Fruit fly (Drosophila melanogaster) whole organism, embryonic: ENCODE measurements around the gene Lcp65Ag1.

Source experiments
- Antp ChIP-seq: fragments of 200-800 bp; sonication (Bioruptor generic); optimal IDR thresholded peaks from 3 replicates; lab custom pipeline; 2016; ENCODE audit warnings: missing biosample characterization, missing genetic modification characterization
- Atf-2 ChIP-seq: fragments of 200-800 bp; sonication (Bioruptor generic); optimal IDR thresholded peaks from 2 replicates; lab custom pipeline; 2016; ENCODE audit warnings: missing biosample characterization, missing genetic modification characterization
- CG10654 ChIP-seq: fragments of 200-800 bp; sonication (Bioruptor generic); optimal IDR thresholded peaks from 2 replicates; lab custom pipeline; 2016; ENCODE audit warnings: missing biosample characterization, missing genetic modification characterization
- CG11456 ChIP-seq: fragments of 200-800 bp; sonication (Bioruptor generic); IDR thresholded peaks from 3 replicates; pipeline ENCODE4 v1.3.6; 2022; ENCODE audit warnings: missing biosample characterization, missing genetic modification characterization
- CG13894 ChIP-seq: fragments of 200-800 bp; sonication (Bioruptor generic); optimal IDR thresholded peaks from 3 replicates; lab custom pipeline; 2018; ENCODE audit warnings: missing biosample characterization, mild to moderate bottlenecking, missing genetic modification characterization, moderate library complexity
- CG17328 ChIP-seq: fragments of 200-800 bp; sonication (Bioruptor generic); IDR thresholded peaks from 2 replicates; pipeline ENCODE4 v1.3.6; 2022; ENCODE audit warnings: missing biosample characterization, missing genetic modification characterization
- CG17612 ChIP-seq: fragments of 200-800 bp; sonication (Bioruptor generic); IDR thresholded peaks from 2 replicates; pipeline ENCODE4 v1.3.6; 2022; ENCODE audit warnings: missing biosample characterization, missing genetic modification characterization
- CG17802 ChIP-seq: fragments of 200-800 bp; sonication (Bioruptor generic); optimal IDR thresholded peaks from 2 replicates; lab custom pipeline; 2018; ENCODE audit warnings: missing biosample characterization, mild to moderate bottlenecking, missing genetic modification characterization, moderate library complexity
- CG18011 ChIP-seq: fragments of 200-800 bp; sonication (Bioruptor generic); optimal IDR thresholded peaks from 2 replicates; lab custom pipeline; 2017; ENCODE audit warnings: missing biosample characterization, missing genetic modification characterization, mild to moderate bottlenecking, moderate library complexity, missing genotype
- CG18599 ChIP-seq: fragments of 200-800 bp; sonication (Bioruptor generic); optimal IDR thresholded peaks from 3 replicates; lab custom pipeline; 2017; ENCODE audit warnings: missing biosample characterization, missing genetic modification characterization, mild to moderate bottlenecking, moderate library complexity, missing genetic modification reagents
- CG18619 ChIP-seq: fragments of 200-800 bp; sonication (Bioruptor generic); optimal IDR thresholded peaks from 3 replicates; lab custom pipeline; 2017; ENCODE audit warnings: missing biosample characterization, mild to moderate bottlenecking, missing genetic modification characterization
- CG2120 ChIP-seq: fragments of 200-800 bp; sonication (Bioruptor generic); optimal IDR thresholded peaks from 3 replicates; lab custom pipeline; 2016; ENCODE audit warnings: missing biosample characterization, missing genetic modification characterization
- CG31365 ChIP-seq: fragments of 200-800 bp; sonication (Bioruptor generic); optimal IDR thresholded peaks from 2 replicates; lab custom pipeline; 2018; ENCODE audit warnings: missing biosample characterization, mild to moderate bottlenecking, missing genetic modification characterization
- CG32772 ChIP-seq: fragments of 200-800 bp; sonication (Bioruptor generic); IDR thresholded peaks from 2 replicates; pipeline ENCODE4 v1.3.6; 2022; ENCODE audit warnings: missing biosample characterization, missing genetic modification characterization
- CG4360 ChIP-seq: fragments of 200-800 bp; sonication (Bioruptor generic); IDR thresholded peaks from 2 replicates; pipeline ENCODE4 v1.3.6; 2022; ENCODE audit warnings: missing biosample characterization, missing genetic modification characterization
- CG5180 ChIP-seq: fragments of 200-800 bp; sonication (Bioruptor generic); optimal IDR thresholded peaks from 3 replicates; lab custom pipeline; 2017; ENCODE audit warnings: missing biosample characterization, missing genetic modification characterization, mild to moderate bottlenecking, moderate library complexity, missing genetic modification reagents
- CG6175 ChIP-seq: fragments of 200-800 bp; sonication (Bioruptor generic); IDR thresholded peaks from 3 replicates; pipeline ENCODE4 v1.3.6; 2022; ENCODE audit warnings: missing biosample characterization, missing genetic modification characterization
- CG6272 ChIP-seq: fragments of 200-800 bp; sonication (Bioruptor generic); IDR thresholded peaks from 2 replicates; pipeline ENCODE4 v1.3.6; 2022; ENCODE audit warnings: missing biosample characterization, missing genetic modification characterization
- CG6689 ChIP-seq: fragments of 200-800 bp; sonication (Bioruptor generic); IDR thresholded peaks from 2 replicates; pipeline ENCODE4 v1.3.6; 2022; ENCODE audit warnings: missing biosample characterization, missing genetic modification characterization
- CG6854 ChIP-seq: fragments of 200-800 bp; sonication (Bioruptor generic); optimal IDR thresholded peaks from 3 replicates; lab custom pipeline; 2017; ENCODE audit warnings: missing biosample characterization, mild to moderate bottlenecking, missing genetic modification characterization
- CG7786 ChIP-seq: fragments of 200-800 bp; sonication (Bioruptor generic); optimal IDR thresholded peaks from 2 replicates; lab custom pipeline; 2016; ENCODE audit warnings: missing biosample characterization, missing genetic modification characterization
- CG8388 ChIP-seq: fragments of 200-800 bp; sonication (Bioruptor generic); optimal IDR thresholded peaks from 2 replicates; lab custom pipeline; 2019; ENCODE audit warnings: missing biosample characterization, mild to moderate bottlenecking, missing genetic modification characterization, moderate library complexity
- CG8924 ChIP-seq: fragments of 200-800 bp; optimal IDR thresholded peaks from 3 replicates; lab custom pipeline; 2019; ENCODE audit warnings: missing biosample characterization, mild to moderate bottlenecking, missing genetic modification characterization, moderate library complexity
- Dll ChIP-seq: fragments of 200-800 bp; sonication (Bioruptor generic); IDR thresholded peaks from 4 replicates; pipeline ENCODE4 v1.3.6; 2022; ENCODE audit warnings: missing biosample characterization, missing genetic modification characterization; ENCODE audit not compliant: partially characterized antibody
- E2f1 ChIP-seq: fragments of 200-800 bp; sonication (Bioruptor generic); IDR thresholded peaks from 2 replicates; pipeline ENCODE4 v1.3.6; 2022; ENCODE audit warnings: missing biosample characterization, missing genetic modification characterization
- Lpt ChIP-seq: fragments of >200 bp; optimal IDR thresholded peaks from 2 replicates; lab custom pipeline; 2018; ENCODE audit warnings: missing biosample characterization, missing genetic modification characterization
- Med ChIP-seq: fragments of 200-800 bp; sonication (Bioruptor generic); peaks from one replicate; lab custom pipeline; 2016; ENCODE audit warnings: missing biosample characterization, missing genetic modification characterization, mild to moderate bottlenecking, inconsistent platforms, moderate library complexity
- Neu2 ChIP-seq: fragments of 200-800 bp; sonication (Bioruptor generic); optimal IDR thresholded peaks from 3 replicates; lab custom pipeline; 2016; ENCODE audit warnings: missing biosample characterization, missing genetic modification characterization, borderline replicate concordance
- Nf-YA ChIP-seq: fragments of 200-800 bp; sonication (Bioruptor generic); IDR thresholded peaks from 2 replicates; pipeline ENCODE4 v1.3.6; 2022; ENCODE audit warnings: missing biosample characterization, missing genetic modification characterization
- Sry-δ ChIP-seq: fragments of 200-800 bp; sonication (Bioruptor generic); optimal IDR thresholded peaks from 2 replicates; lab custom pipeline; 2016; ENCODE audit warnings: missing biosample characterization, missing genetic modification characterization
- Ssrp ChIP-seq: fragments of 200-800 bp; sonication (Bioruptor generic); optimal IDR thresholded peaks from 2 replicates; lab custom pipeline; 2018; ENCODE audit warnings: missing biosample characterization, mild to moderate bottlenecking, missing genetic modification characterization, moderate library complexity
- TFAM ChIP-seq: fragments of 200-800 bp; sonication (Bioruptor generic); optimal IDR thresholded peaks from 2 replicates; lab custom pipeline; 2017; ENCODE audit warnings: missing biosample characterization, missing genetic modification characterization, inconsistent platforms
- Tbp ChIP-seq: fragments of >200 bp; optimal IDR thresholded peaks from 2 replicates; lab custom pipeline; 2018; ENCODE audit warnings: missing biosample characterization, missing genetic modification characterization
- Xrp1 ChIP-seq: fragments of 200-800 bp; sonication (Bioruptor generic); IDR thresholded peaks from 2 replicates; pipeline ENCODE4 v1.3.6; 2022; ENCODE audit warnings: missing biosample characterization, missing genetic modification characterization
- abd-A ChIP-seq: fragments of 200-800 bp; sonication (Bioruptor generic); optimal IDR thresholded peaks from 3 replicates; lab custom pipeline; 2019; ENCODE audit warnings: missing biosample characterization, mild to moderate bottlenecking, missing genetic modification characterization, moderate library complexity
- aop ChIP-seq: fragments of 200-800 bp; sonication (Bioruptor generic); IDR thresholded peaks from 2 replicates; pipeline ENCODE4 v1.3.6; 2022; ENCODE audit warnings: missing biosample characterization, missing genetic modification characterization
- bcd ChIP-seq: fragments of 200-800 bp; sonication (Bioruptor generic); optimal IDR thresholded peaks from 2 replicates; lab custom pipeline; 2017; ENCODE audit warnings: missing biosample characterization, mild to moderate bottlenecking, missing genetic modification characterization
- chif ChIP-seq, 2 experiments: fragments of 200-800 bp; sonication (Bioruptor generic); optimal IDR thresholded peaks; 3 replicates each; lab custom pipeline; 2016; ENCODE audit warnings: missing biosample characterization in 2 of 2, missing genetic modification characterization in 2 of 2
- chinmo ChIP-seq: fragments of 200-800 bp; sonication (Bioruptor generic); IDR thresholded peaks from 4 replicates; pipeline ENCODE4 v1.3.6; 2022; ENCODE audit warnings: missing biosample characterization, missing genetic modification characterization; ENCODE audit not compliant: partially characterized antibody
- chn ChIP-seq: fragments of 200-800 bp; sonication (Bioruptor generic); optimal IDR thresholded peaks from 2 replicates; lab custom pipeline; 2016; ENCODE audit warnings: missing biosample characterization, missing genetic modification characterization
- da ChIP-seq: fragments of 200-800 bp; sonication (Bioruptor generic); optimal IDR thresholded peaks from 2 replicates; lab custom pipeline; 2016; ENCODE audit warnings: missing biosample characterization, missing genetic modification characterization
- eve ChIP-seq, 2 experiments: fragments of >200 bp; optimal IDR thresholded peaks; 2 replicates each; lab custom pipeline; 2017; ENCODE audit warnings: missing biosample characterization in 2 of 2, missing genetic modification characterization in 2 of 2
- gcm ChIP-seq: fragments of 200-800 bp; sonication (Bioruptor generic); optimal IDR thresholded peaks from 2 replicates; lab custom pipeline; 2019; ENCODE audit warnings: missing biosample characterization, mild to moderate bottlenecking, missing genetic modification characterization, moderate library complexity
- gfzf ChIP-seq: fragments of 200-800 bp; sonication (Bioruptor generic); optimal IDR thresholded peaks from 2 replicates; lab custom pipeline; 2016; ENCODE audit warnings: missing biosample characterization, mild to moderate bottlenecking, missing genetic modification characterization, moderate library complexity
- gsb-n ChIP-seq: fragments of 200-800 bp; sonication (Bioruptor generic); optimal IDR thresholded peaks from 3 replicates; lab custom pipeline; 2018; ENCODE audit warnings: missing biosample characterization, mild to moderate bottlenecking, missing genetic modification characterization
- klu ChIP-seq: fragments of 200-800 bp; sonication (Bioruptor generic); IDR thresholded peaks from 2 replicates; pipeline ENCODE4 v1.3.6; 2022; ENCODE audit warnings: missing biosample characterization, missing genetic modification characterization
- knrl ChIP-seq: fragments of 200-800 bp; sonication (Bioruptor generic); IDR thresholded peaks from 3 replicates; pipeline ENCODE4 v1.3.6; 2022; ENCODE audit warnings: missing biosample characterization, missing genetic modification characterization; ENCODE audit not compliant: partially characterized antibody
- pros ChIP-seq: fragments of 200-800 bp; sonication (Bioruptor generic); optimal IDR thresholded peaks from 3 replicates; lab custom pipeline; 2019; ENCODE audit warnings: missing biosample characterization, mild to moderate bottlenecking, missing genetic modification characterization, moderate library complexity
- toy ChIP-seq: fragments of 200-800 bp; sonication (Bioruptor generic); IDR thresholded peaks from 2 replicates; pipeline ENCODE4 v1.3.6; 2022; ENCODE audit warnings: missing biosample characterization, missing genetic modification characterization
- vnd ChIP-seq: fragments of 200-800 bp; sonication (Bioruptor generic); IDR thresholded peaks from 3 replicates; pipeline ENCODE4 v1.3.6; 2022; ENCODE audit warnings: missing biosample characterization, missing genetic modification characterization; ENCODE audit not compliant: partially characterized antibody
- z ChIP-seq: fragments of 200-800 bp; sonication (Bioruptor generic); IDR thresholded peaks from 3 replicates; pipeline ENCODE4 v1.3.6; 2022; ENCODE audit warnings: missing biosample characterization, missing genetic modification characterization
- zf30C ChIP-seq: fragments of 200-800 bp; sonication (Bioruptor generic); optimal IDR thresholded peaks from 3 replicates; lab custom pipeline; 2018; ENCODE audit warnings: missing biosample characterization, mild to moderate bottlenecking, missing genetic modification characterization

The Lcp65Ag1 gene

dm6 chr3L:6173826-6174255 lies 38.8 kb upstream of the Lcp65Ag1 start, which contains the start of the genes fmt and CG7376 (continued):
- TF ChIP-seq gfzf (GFP tag; lab: Kevin White, UChicago) (no peak), CG8388 (GFP tag; lab: Kevin White, UChicago) (no peak), CG17328 (GFP tag; lab: Robert Waterston, UW) (no peak), CG2120 (GFP tag; lab: Kevin White, UChicago) (peak; percentile 43), klu (GFP tag; lab: Robert Waterston, UW) (no peak), CG31365 (tag; lab: Kevin White, UChicago) (no peak), Nf-YA (GFP tag; lab: Robert Waterston, UW) (no peak), CG18599 (GFP tag; lab: Kevin White, UChicago) (no peak), CG8924 (no peak), zf30C (GFP tag; lab: Kevin White, UChicago) (no peak), CG11456 (GFP tag; lab: Robert Waterston, UW) (no peak), Sry-δ (GFP tag; lab: Kevin White, UChicago) (peak; percentile 76), Xrp1 (no peak), chif (GFP tag; optimal IDR thresholded peaks at IDR 0.05; lab: Kevin White, UChicago) (no peak), eve (GFP tag; optimal IDR thresholded peaks at IDR 0.05; lab: Kevin White, UChicago) (no peak), chn (GFP tag; lab: Kevin White, UChicago) (no peak), Dll (peak; percentile 74; the same call in 3 of the 4 replicates), gcm (no peak), CG32772 (GFP tag; lab: Robert Waterston, UW) (no peak), gsb-n (tag; lab: Kevin White, UChicago) (no peak), z (GFP tag; lab: Robert Waterston, UW) (no peak), CG10654 (GFP tag; lab: Kevin White, UChicago) (peak; percentile 27), aop (no peak), CG6854 (GFP tag; lab: Kevin White, UChicago) (no peak), toy (GFP tag; lab: Robert Waterston, UW) (no peak), CG17612 (no peak), Neu2 (GFP tag; lab: Kevin White, UChicago) (no peak), bcd (no peak), CG7786 (GFP tag; lab: Kevin White, UChicago) (no peak), CG6175 (no peak), Antp (GFP tag; lab: Kevin White, UChicago) (no peak), Lpt (GFP tag; lab: Kevin White, UChicago) (no peak), CG6689 (GFP tag; lab: Robert Waterston, UW) (no peak), Med (GFP tag; lab: Kevin White, UChicago) (no peak), abd-A (tag; lab: Kevin White, UChicago) (no peak), Atf-2 (no peak), chinmo (GFP tag; lab: Robert Waterston, UW) (peak; percentile 75; the same call in 2 of the 4 replicates), CG18011 (GFP tag; lab: Kevin White, UChicago) (no peak), CG4360 (GFP tag; lab: Robert Waterston, UW) (no peak), CG5180 (GFP tag; lab: Kevin White, UChicago) (no peak), CG6272 (GFP tag; lab: Robert Waterston, UW) (no peak), CG17802 (peak; percentile 56), knrl (GFP tag; lab: Robert Waterston, UW) (peak; percentile 76), pros (GFP tag; lab: Kevin White, UChicago) (no peak), TFAM (GFP tag; lab: Kevin White, UChicago) (no peak), CG18619 (GFP tag; lab: Kevin White, UChicago) (no peak), vnd (GFP tag; lab: Robert Waterston, UW) (peak; percentile 84), Tbp (no peak), da (GFP tag; lab: Kevin White, UChicago) (no peak), E2f1 (GFP tag; lab: Robert Waterston, UW) (no peak), CG13894 (tag; lab: Kevin White, UChicago) (no peak), Ssrp (tag; lab: Kevin White, UChicago) (peak; percentile 15)
